Worm (Caenorhabditis elegans): Measurements from ENCODE around the gene clec-260.
"Not testable (repeated sequence)": the region's sequence is repeated elsewhere in the genome, so short reads cannot be mapped to it uniquely, and the experiment has no call there.

The clec-260 gene

DNA sequence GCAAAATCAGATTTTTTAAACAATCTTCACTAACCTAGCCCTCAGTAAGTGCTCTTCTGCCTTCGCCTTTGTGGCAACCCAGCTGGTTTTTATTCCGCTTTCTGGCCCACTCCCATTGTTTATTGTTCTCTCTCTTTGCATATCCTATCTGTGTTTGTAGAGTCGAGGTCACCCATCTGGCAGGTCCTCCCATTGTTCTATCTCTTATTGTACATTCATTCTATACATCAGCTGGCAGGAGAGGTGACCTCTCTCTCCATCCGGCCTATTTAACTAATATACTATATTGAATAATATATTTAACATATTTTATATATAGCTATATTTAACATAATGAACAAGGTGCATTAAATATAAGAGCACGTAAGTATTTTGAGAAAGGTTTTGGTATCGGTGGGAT lies 24.1 kb downstream of the clec-260 start:
- TF ChIP-seq ctbp-1 (GFP tag; IDR thresholded peaks at IDR 0.05) = no peak
- no peak for TF ChIP-seq arid-1 (GFP tag; conservative IDR thresholded peaks at IDR 0.05)
- TF ChIP-seq ztf-7 (tag; optimal IDR thresholded peaks at IDR 0.05) = no peak
- no peak for TF ChIP-seq zfp-2 (tag; optimal IDR thresholded peaks at IDR 0.05)
- no peak for TF ChIP-seq ceh-32 (tag; optimal IDR thresholded peaks at IDR 0.05; ENCODE audit: poor library complexity)
- no peak for TF ChIP-seq ama-1 (optimal IDR thresholded peaks at IDR 0.05)
- TF ChIP-seq egl-27 (tag; optimal IDR thresholded peaks at IDR 0.05) = no peak
- TF ChIP-seq ceh-28 (tag; optimal IDR thresholded peaks at IDR 0.05) = no peak
- TF ChIP-seq snpc-4 (tag; optimal IDR thresholded peaks at IDR 0.05) = no peak

DNA sequence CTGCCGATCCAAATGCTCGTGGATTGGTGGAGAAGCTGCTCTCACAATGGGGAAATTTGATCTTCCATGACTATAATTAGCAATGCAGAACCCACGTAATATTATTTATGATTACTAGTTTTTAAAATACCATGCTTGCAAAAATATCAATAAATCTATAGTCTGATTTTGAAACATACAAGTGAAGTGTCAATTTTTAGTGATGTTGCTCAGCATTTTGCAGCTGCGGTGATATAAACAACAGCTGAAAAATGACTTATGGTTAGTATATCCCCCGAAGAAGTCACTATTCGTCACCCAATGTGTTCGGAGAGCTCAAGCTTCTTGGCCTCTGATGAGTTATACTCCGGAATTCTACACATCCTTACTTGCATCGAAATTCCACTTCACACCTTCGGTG lies 27.4 kb downstream of the clec-260 start, which contains the start of gene srh-172:
TSS of gene srh-172 (plus strand) at position 301 of the 400 bp plus-strand sequence.
- TF ChIP-seq fos-1 (tag; optimal IDR thresholded peaks at IDR 0.05) (no peak), Y48G9A.11 (GFP tag; IDR thresholded peaks at IDR 0.05) (no peak), jun-1 (tag; optimal IDR thresholded peaks at IDR 0.05) (no peak), lir-3 (tag; optimal IDR thresholded peaks at IDR 0.05) (no peak), ZK546.5 (tag; optimal IDR thresholded peaks at IDR 0.05) (no peak), lin-1 (GFP tag; IDR thresholded peaks at IDR 0.05) (no peak), ceh-62 (tag; optimal IDR thresholded peaks at IDR 0.05) (no peak), ceh-28 (tag; optimal IDR thresholded peaks at IDR 0.05) (no peak), dmd-8 (GFP tag; IDR thresholded peaks at IDR 0.05) (no peak), spr-1 (tag; optimal IDR thresholded peaks at IDR 0.05) (no peak), hlh-30 (tag; optimal IDR thresholded peaks at IDR 0.05; ENCODE audit: insufficient read depth) (no peak), unc-39 (tag; optimal IDR thresholded peaks at IDR 0.05) (no peak), F37D6.2 (tag; optimal IDR thresholded peaks at IDR 0.05) (no peak)

- TF ChIP-seq ctbp-1 (GFP tag; IDR thresholded peaks at IDR 0.05) (no peak), mep-1 (tag; optimal IDR thresholded peaks at IDR 0.05) (peak; percentile 3), nhr-28 (tag; optimal IDR thresholded peaks at IDR 0.05) (peak; percentile 22), unc-62 (GFP tag; optimal IDR thresholded peaks at IDR 0.05 in 1 of 2) (peak in 1 of 2 experiments; percentile 32), unc-62 (tag; optimal IDR thresholded peaks at IDR 0.05) (no peak), madf-9 (GFP tag; conservative IDR thresholded peaks at IDR 0.05) (no peak), aha-1 (tag) (peak; percentile 91), nhr-237 (tag; optimal IDR thresholded peaks at IDR 0.05) (no peak)
Measured at ce11 chrV:19955171-19955570, 30.9 kb downstream of the clec-260 start, which contains the start of gene abhd-3.1. TSS of gene abhd-3.1 (plus strand) at chrV:19955488.

DNA sequence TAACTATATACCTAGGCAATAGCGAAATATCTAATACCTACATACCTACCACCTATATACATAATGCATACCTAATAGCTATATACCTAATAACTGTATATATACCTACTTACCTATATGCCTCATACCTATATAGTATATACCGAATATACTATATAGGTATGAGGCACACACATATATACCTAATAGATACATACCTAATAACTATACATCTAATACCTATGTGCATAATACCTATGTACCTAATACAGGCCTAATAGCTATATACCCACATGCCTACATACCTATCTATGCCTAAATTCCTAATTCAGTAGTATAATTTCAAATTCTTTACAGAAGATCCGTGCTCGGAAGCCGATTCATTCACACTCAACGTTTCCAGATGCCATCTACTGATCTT lies 31.6 kb downstream of the clec-260 start:
- no peak for TF ChIP-seq madf-9 (GFP tag; conservative IDR thresholded peaks at IDR 0.05)
- TF ChIP-seq unc-62 (GFP tag; optimal IDR thresholded peaks at IDR 0.05 in 1 of 2) = peak in 1 of 2 experiments; percentile 72
- no peak for TF ChIP-seq unc-62 (tag; optimal IDR thresholded peaks at IDR 0.05)

DNA sequence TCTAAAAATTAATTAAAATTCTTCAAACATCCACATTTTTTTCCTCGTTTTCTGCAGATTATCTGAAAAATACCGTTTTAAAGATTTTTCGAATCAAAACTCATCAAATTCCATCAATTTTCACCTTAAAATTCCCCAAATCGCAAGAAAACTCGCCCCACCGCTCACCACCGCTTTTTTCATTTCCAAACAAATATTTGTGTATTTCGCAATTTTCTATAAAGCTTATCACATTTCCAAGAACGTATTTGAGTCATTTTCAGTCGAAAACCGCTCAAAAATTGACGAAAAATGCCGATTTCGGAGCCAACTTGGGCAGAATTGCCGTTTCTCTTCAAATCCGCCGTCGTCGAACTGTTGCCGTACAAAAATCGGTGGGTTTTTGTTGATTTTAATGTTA lies 36.4 kb downstream of the clec-260 start, which contains the start of gene Y60A3A.8:
TSS of gene Y60A3A.8 (plus strand) at position 258 of the 400 bp plus-strand sequence.
- TF ChIP-seq mes-2 (tag; optimal IDR thresholded peaks at IDR 0.05; ENCODE audit: poor library complexity, severe bottlenecking); saeg-2 (GFP tag; IDR thresholded peaks at IDR 0.05); spr-1 (tag; optimal IDR thresholded peaks at IDR 0.05): not testable (repeated sequence)

DNA sequence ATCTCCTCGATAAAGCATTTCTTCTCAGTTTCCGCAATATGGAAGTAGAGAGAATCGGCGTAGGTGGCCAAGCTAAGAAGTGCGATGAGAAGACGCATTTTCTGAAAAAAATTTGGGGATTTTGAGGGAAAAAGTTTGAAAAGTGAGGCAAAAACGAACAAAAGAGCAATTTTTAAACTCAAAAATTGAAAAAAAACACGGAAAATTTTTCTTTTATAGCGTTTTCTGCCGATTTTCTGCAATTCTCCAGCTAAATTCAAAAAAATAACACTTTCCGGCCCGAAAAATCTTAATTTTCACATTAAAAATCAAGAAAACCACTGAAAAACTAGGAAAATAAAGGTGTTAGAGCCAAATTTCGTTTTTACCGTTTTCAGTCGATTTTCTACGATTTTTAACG lies 37.1 kb downstream of the clec-260 start, which contains the start of gene tmed-4:
TSS of gene tmed-4 (minus strand) at position 101 of the 400 bp plus-strand sequence.
- not testable (repeated sequence) for TF ChIP-seq sdz-12 (GFP tag; optimal IDR thresholded peaks at IDR 0.05); spr-1 (tag; optimal IDR thresholded peaks at IDR 0.05); unc-130 (GFP tag; optimal IDR thresholded peaks at IDR 0.05)
